Worm (Caenorhabditis elegans) whole organism, L1 larva: Measurements from ENCODE around the gene rmd-1.

ENCODE experiments used
- aly-2 ChIP-seq: fragments of 150-350 bp; optimal IDR thresholded peaks from 2 replicates; lab custom pipeline; 2014; ENCODE audit warnings: missing biosample characterization, missing genetic modification characterization
- ceh-88 ChIP-seq: fragments of 200-800 bp; sonication (Bioruptor generic); IDR thresholded peaks from 2 replicates; pipeline ENCODE4 v1.3.6; 2022; ENCODE audit warnings: missing genetic modification characterization, missing compliant biosample characterization
- efl-1 ChIP-seq, 4 experiments: fragments of 150-350 bp; optimal IDR thresholded peaks in 3 of 4; peaks in 1 of 4; 1 replicate in 1 of 4; 2 replicates in 3 of 4; lab custom pipeline; 2014; ENCODE audit warnings: missing biosample characterization in 2 of 4, missing genetic modification characterization in 2 of 4, missing genetic modification reagents in 2 of 4
- ets-5 ChIP-seq: fragments of 200-800 bp; sonication (Bioruptor generic); IDR thresholded peaks from 2 replicates; pipeline ENCODE4 v1.3.6; 2022; ENCODE audit warnings: missing genetic modification characterization, missing compliant biosample characterization
- lin-13 ChIP-seq: fragments of 150-350 bp; optimal IDR thresholded peaks from 2 replicates; lab custom pipeline; 2014; ENCODE audit warnings: missing biosample characterization, missing genetic modification reagents, missing genetic modification characterization
- nhr-237 ChIP-seq: fragments of 150-350 bp; optimal IDR thresholded peaks from 2 replicates; lab custom pipeline; 2014; ENCODE audit warnings: missing biosample characterization, missing genetic modification characterization
- unc-62 ChIP-seq: fragments of 150-350 bp; optimal IDR thresholded peaks from 2 replicates; lab custom pipeline; 2014; ENCODE audit warnings: missing biosample characterization, missing genetic modification reagents, missing genetic modification characterization

ce11 chrIII:9720191-9720590, 38.7 kb upstream of the rmd-1 start, which contains the start of gene ncx-7:
- TF ChIP-seq lin-13 (GFP tag; lab: Kevin White, UChicago) (no peak), ets-5 (GFP tag; lab: Robert Waterston, UW) (no peak), unc-62 (GFP tag; lab: Kevin White, UChicago) (no peak), aly-2 (tag; lab: Kevin White, UChicago) (no peak), nhr-237 (no peak), efl-1 (optimal IDR thresholded peaks at IDR 0.05; lab: Kevin White, UChicago) (no peak), efl-1 (GFP tag; optimal IDR thresholded peaks at IDR 0.05 in 1 of 2; lab: Kevin White, UChicago) (no peak), ceh-88 (GFP tag; lab: Robert Waterston, UW) (no peak)
